Worm (Caenorhabditis elegans) whole organism, young adult: ENCODE measurements around the gene cyp-43A1.
A peak's percentile ranks its signal among the peaks of the same experiment; 100 is the strongest.

Experiments
- C06A6.2 ChIP-seq: fragments of 200-800 bp; sonication (Bioruptor generic); conservative IDR thresholded peaks from 2 replicates; pipeline ENCODE4 v1.3.6; 2022; ENCODE audit warnings: missing genetic modification characterization, missing compliant biosample characterization
- C17E4.6 ChIP-seq: fragments of 200-800 bp; sonication (Bioruptor generic); IDR thresholded peaks from 2 replicates; pipeline ENCODE4 v1.3.6; 2022; ENCODE audit warnings: missing genetic modification reagents, missing genetic modification characterization, missing compliant biosample characterization
- F23B12.7 ChIP-seq: sonication (generic microtip); optimal IDR thresholded peaks from 2 replicates; lab custom pipeline; 2017; ENCODE audit warnings: missing genetic modification characterization, mild to moderate bottlenecking, missing compliant biosample characterization, antibody characterized with exemption, moderate library complexity; ENCODE audit not compliant: insufficient read depth
- F39B2.1 ChIP-seq: fragments of 200-800 bp; sonication (Bioruptor generic); IDR thresholded peaks from 2 replicates; pipeline ENCODE4 v1.3.6; 2022; ENCODE audit warnings: missing genetic modification reagents, missing genetic modification characterization, missing compliant biosample characterization
- F49E8.2 ChIP-seq: sonication (generic microtip); optimal IDR thresholded peaks from 3 replicates; lab custom pipeline; 2017; ENCODE audit warnings: missing genetic modification characterization, mild to moderate bottlenecking, missing compliant biosample characterization, antibody characterized with exemption, moderate library complexity; ENCODE audit not compliant: insufficient read depth
- F52B5.7 ChIP-seq: sonication (generic microtip); optimal IDR thresholded peaks from 2 replicates; lab custom pipeline; 2016; ENCODE audit warnings: mild to moderate bottlenecking, missing genetic modification characterization, missing compliant biosample characterization
- K12H6.12 ChIP-seq: fragments of 200-800 bp; sonication (Bioruptor generic); optimal IDR thresholded peaks from 2 replicates; lab custom pipeline; 2018; ENCODE audit warnings: mild to moderate bottlenecking, missing genetic modification characterization, missing compliant biosample characterization
- Y53G8AR.9 ChIP-seq: fragments of 200-800 bp; sonication (Bioruptor generic); conservative IDR thresholded peaks from 2 replicates; pipeline ENCODE4 v1.3.6; 2022; ENCODE audit warnings: missing genetic modification reagents, missing genetic modification characterization, missing compliant biosample characterization
- Y79H2A.3 ChIP-seq: fragments of 200-800 bp; sonication (Bioruptor generic); conservative IDR thresholded peaks from 2 replicates; pipeline ENCODE4 v1.3.6; 2022; ENCODE audit warnings: missing genetic modification reagents, missing genetic modification characterization, missing compliant biosample characterization
- ZK185.1 ChIP-seq: sonication (generic microtip); optimal IDR thresholded peaks from 2 replicates; lab custom pipeline; 2016; ENCODE audit warnings: mild to moderate bottlenecking, missing genetic modification characterization, missing compliant biosample characterization; ENCODE audit not compliant: poor library complexity, severe bottlenecking
- aptf-3 ChIP-seq: fragments of 200-800 bp; sonication (Bioruptor generic); IDR thresholded peaks from 2 replicates; pipeline ENCODE4 v1.3.6; 2022; ENCODE audit warnings: missing genetic modification characterization, missing compliant biosample characterization
- athp-1 ChIP-seq: sonication (generic microtip); optimal IDR thresholded peaks from 2 replicates; lab custom pipeline; 2017; ENCODE audit warnings: mild to moderate bottlenecking, missing genetic modification characterization, missing compliant biosample characterization
- attf-6 ChIP-seq: fragments of 200-800 bp; sonication (Bioruptor generic); IDR thresholded peaks from 2 replicates; pipeline ENCODE4 v1.3.6; 2022; ENCODE audit warnings: missing genetic modification reagents, missing genetic modification characterization, missing compliant biosample characterization
- bed-1 ChIP-seq: fragments of 200-800 bp; sonication (Bioruptor generic); IDR thresholded peaks from 2 replicates; pipeline ENCODE4 v1.3.6; 2022; ENCODE audit warnings: missing genetic modification reagents, missing genetic modification characterization, missing compliant biosample characterization
- bed-2 ChIP-seq: fragments of 200-800 bp; sonication (Bioruptor generic); IDR thresholded peaks from 2 replicates; pipeline ENCODE4 v1.3.6; 2022; ENCODE audit warnings: missing genetic modification reagents, missing genetic modification characterization, missing compliant biosample characterization
- cebp-1 ChIP-seq, 2 experiments: fragments of 200-800 bp in 1 of 2; sonication (Bioruptor generic) in 1 of 2; sonication (generic microtip) in 1 of 2; IDR thresholded peaks in 1 of 2; optimal IDR thresholded peaks in 1 of 2; 2 replicates each; pipeline versions ENCODE4 v1.3.6 to Lab custom; 2017 to 2022; ENCODE audit warnings: missing compliant biosample characterization in 2 of 2, missing genetic modification characterization in 2 of 2, mild to moderate bottlenecking in 1 of 2, missing genetic modification reagents in 1 of 2, moderate library complexity in 1 of 2
- ceh-27 ChIP-seq: fragments of 200-800 bp; sonication (Bioruptor generic); optimal IDR thresholded peaks from 2 replicates; lab custom pipeline; 2018; ENCODE audit warnings: mild to moderate bottlenecking, missing genetic modification characterization, moderate library complexity, missing compliant biosample characterization
- ceh-58 ChIP-seq: fragments of 200-800 bp; sonication (Bioruptor generic); IDR thresholded peaks from 2 replicates; pipeline ENCODE4 v1.3.6; 2022; ENCODE audit warnings: missing genetic modification characterization, missing compliant biosample characterization
- chd-7 ChIP-seq: sonication (generic microtip); optimal IDR thresholded peaks from 2 replicates; lab custom pipeline; 2016; ENCODE audit warnings: mild to moderate bottlenecking, missing genetic modification characterization, moderate library complexity, missing compliant biosample characterization
- dpff-1 ChIP-seq: sonication (generic microtip); optimal IDR thresholded peaks from 2 replicates; lab custom pipeline; 2017; ENCODE audit warnings: mild to moderate bottlenecking, missing genetic modification characterization, missing compliant biosample characterization
- ekl-4 ChIP-seq: fragments of 200-800 bp; sonication (Bioruptor generic); IDR thresholded peaks from 2 replicates; pipeline ENCODE4 v1.3.6; 2022; ENCODE audit warnings: missing genetic modification reagents, missing genetic modification characterization, missing compliant biosample characterization
- ets-4 ChIP-seq: fragments of 200-800 bp; sonication (Bioruptor generic); optimal IDR thresholded peaks from 2 replicates; lab custom pipeline; 2018; ENCODE audit warnings: mild to moderate bottlenecking, missing genetic modification characterization, missing compliant biosample characterization
- him-1 ChIP-seq: sonication (generic microtip); optimal IDR thresholded peaks from 2 replicates; lab custom pipeline; 2016; ENCODE audit warnings: missing genotype, missing genetic modification reagents, missing genetic modification characterization, missing compliant biosample characterization
- hlh-26 ChIP-seq: fragments of 200-800 bp; sonication (Bioruptor generic); conservative IDR thresholded peaks from 2 replicates; pipeline ENCODE4 v1.3.6; 2022; ENCODE audit warnings: missing genetic modification reagents, missing genetic modification characterization, missing compliant biosample characterization
- let-526 ChIP-seq: fragments of 200-800 bp; sonication (Bioruptor generic); IDR thresholded peaks from 2 replicates; pipeline ENCODE4 v1.3.6; 2022; ENCODE audit warnings: missing genetic modification reagents, missing genetic modification characterization, missing compliant biosample characterization
- lin-54 ChIP-seq: fragments of 200-800 bp; sonication (Bioruptor generic); optimal IDR thresholded peaks from 2 replicates; lab custom pipeline; 2018; ENCODE audit warnings: mild to moderate bottlenecking, missing genetic modification characterization, missing compliant biosample characterization
- madf-10 ChIP-seq: sonication (generic microtip); optimal IDR thresholded peaks from 2 replicates; lab custom pipeline; 2016; ENCODE audit warnings: mild to moderate bottlenecking, missing genetic modification characterization, missing compliant biosample characterization
- madf-8 ChIP-seq: fragments of 200-800 bp; sonication (Bioruptor generic); conservative IDR thresholded peaks from 2 replicates; pipeline ENCODE4 v1.3.6; 2022; ENCODE audit warnings: missing genetic modification reagents, missing genetic modification characterization, missing compliant biosample characterization
- mes-4 ChIP-seq: sonication (generic microtip); optimal IDR thresholded peaks from 2 replicates; lab custom pipeline; 2016; ENCODE audit warnings: missing genotype, missing genetic modification characterization, missing compliant biosample characterization
- mxl-1 ChIP-seq: sonication (generic microtip); optimal IDR thresholded peaks from 2 replicates; lab custom pipeline; 2016; ENCODE audit warnings: missing genetic modification characterization, missing compliant biosample characterization
- nhr-27 ChIP-seq: fragments of 200-800 bp; sonication (Bioruptor generic); optimal IDR thresholded peaks from 2 replicates; lab custom pipeline; 2018; ENCODE audit warnings: mild to moderate bottlenecking, missing genetic modification characterization, moderate library complexity, missing compliant biosample characterization
- rec-8 ChIP-seq, 2 experiments: sonication (generic microtip); optimal IDR thresholded peaks; 2 replicates each; lab custom pipeline; 2016; ENCODE audit warnings: mild to moderate bottlenecking in 2 of 2, missing genetic modification characterization in 2 of 2, missing genetic modification reagents in 2 of 2, missing genotype in 2 of 2, missing biosample characterization in 1 of 2, missing compliant biosample characterization in 1 of 2, moderate library complexity in 1 of 2
- sea-2 ChIP-seq: fragments of 200-800 bp; sonication (Bioruptor generic); IDR thresholded peaks from 2 replicates; pipeline ENCODE4 v1.3.6; 2022; ENCODE audit warnings: missing genetic modification characterization, missing compliant biosample characterization
- snpc-1.3 ChIP-seq: sonication (generic microtip); optimal IDR thresholded peaks from 2 replicates; lab custom pipeline; 2017; ENCODE audit warnings: missing genetic modification characterization, mild to moderate bottlenecking, missing compliant biosample characterization, antibody characterized with exemption, moderate library complexity, missing genotype, missing genetic modification reagents; ENCODE audit not compliant: insufficient read depth
- snpc-3.4 ChIP-seq: sonication (generic microtip); optimal IDR thresholded peaks from 2 replicates; lab custom pipeline; 2017; ENCODE audit warnings: missing genetic modification characterization, mild to moderate bottlenecking, missing compliant biosample characterization, antibody characterized with exemption, moderate library complexity, missing genotype, missing genetic modification reagents
- snpc-4 ChIP-seq, 5 experiments: fragments of 150-350 bp in 1 of 5; sonication (generic microtip) in 4 of 5; optimal IDR thresholded peaks; 2 replicates each; lab custom pipeline; 2014 to 2018; ENCODE audit warnings: missing genetic modification characterization in 5 of 5, missing biosample characterization in 3 of 5, antibody characterized with exemption in 2 of 5, mild to moderate bottlenecking in 2 of 5, missing compliant biosample characterization in 2 of 5, missing genotype in 2 of 5, moderate library complexity in 2 of 5, missing genetic modification reagents in 1 of 5
- somi-1 ChIP-seq: fragments of 200-800 bp; sonication (Bioruptor generic); optimal IDR thresholded peaks from 2 replicates; lab custom pipeline; 2018; ENCODE audit warnings: mild to moderate bottlenecking, missing genetic modification characterization, missing compliant biosample characterization
- sptf-2 ChIP-seq: fragments of 200-800 bp; sonication (Bioruptor generic); optimal IDR thresholded peaks from 2 replicates; lab custom pipeline; 2018; ENCODE audit warnings: mild to moderate bottlenecking, missing genetic modification characterization, missing compliant biosample characterization
- tbx-9 ChIP-seq: sonication (generic microtip); optimal IDR thresholded peaks from 2 replicates; lab custom pipeline; 2016; ENCODE audit warnings: borderline replicate concordance, missing genetic modification characterization, inconsistent platforms, missing compliant biosample characterization
- unc-130 ChIP-seq: sonication (generic microtip); optimal IDR thresholded peaks from 2 replicates; lab custom pipeline; 2016; ENCODE audit warnings: missing genetic modification reagents, missing genetic modification characterization, missing compliant biosample characterization
- unc-62 ChIP-seq: fragments of 150-350 bp; optimal IDR thresholded peaks from 2 replicates; lab custom pipeline; 2014; ENCODE audit warnings: missing biosample characterization, missing genetic modification reagents, missing genetic modification characterization
- xnd-1 ChIP-seq: sonication (generic microtip); optimal IDR thresholded peaks from 2 replicates; lab custom pipeline; 2016; ENCODE audit warnings: missing genotype, missing genetic modification reagents, missing genetic modification characterization, missing compliant biosample characterization
- zim-3 ChIP-seq: sonication (generic microtip); optimal IDR thresholded peaks from 2 replicates; lab custom pipeline; 2017; ENCODE audit warnings: mild to moderate bottlenecking, missing genetic modification characterization, moderate library complexity, missing compliant biosample characterization
- ztf-22 ChIP-seq: fragments of 200-800 bp; sonication (Bioruptor generic); optimal IDR thresholded peaks from 2 replicates; lab custom pipeline; 2018; ENCODE audit warnings: mild to moderate bottlenecking, missing genetic modification characterization, moderate library complexity, missing compliant biosample characterization
- ztf-26 ChIP-seq: sonication (generic microtip); optimal IDR thresholded peaks from 2 replicates; lab custom pipeline; 2017; ENCODE audit warnings: missing genetic modification characterization, missing compliant biosample characterization
- ztf-6 ChIP-seq: fragments of 200-800 bp; sonication (Bioruptor generic); IDR thresholded peaks from 2 replicates; pipeline ENCODE4 v1.3.6; 2022; ENCODE audit warnings: missing genetic modification reagents, missing genetic modification characterization, missing compliant biosample characterization

cyp-43A1 gene

DNA sequence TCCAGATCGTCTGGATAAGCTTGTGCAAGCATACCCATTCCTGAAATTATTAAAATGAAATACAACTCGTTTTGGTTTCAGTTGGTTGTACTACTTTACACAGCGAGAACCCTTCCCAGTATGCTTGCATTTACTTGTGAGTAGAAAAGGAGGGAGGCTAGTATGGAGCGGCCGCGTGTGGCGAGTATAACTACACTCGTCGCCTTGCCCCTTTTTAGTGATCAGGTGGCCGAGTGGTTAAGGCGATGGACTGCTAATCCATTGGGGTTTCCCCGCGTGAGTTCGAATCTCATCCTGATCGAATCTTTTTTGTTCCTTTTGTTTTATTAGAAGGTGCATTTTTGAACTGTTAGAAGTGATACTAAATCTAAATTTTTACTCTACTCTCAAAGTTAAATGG is 6.5 kb upstream of the cyp-43A1 start (continued):
- TF ChIP-seq F49E8.2 (tag; lab: Kevin White, UChicago) (no peak), Y53G8AR.9 (peak; percentile 69; the same call in 1 of the 2 replicates), tbx-9 (tag; lab: Kevin White, UChicago) (no peak), him-1 (tag; lab: Kevin White, UChicago) (peak; percentile 80), mxl-1 (tag; lab: Kevin White, UChicago) (peak; percentile 28), sea-2 (no peak), madf-8 (GFP tag; lab: Robert Waterston, UW) (no peak), lin-54 (GFP tag; lab: Kevin White, UChicago) (peak; percentile 53), somi-1 (peak; percentile 58), C06A6.2 (GFP tag; lab: Robert Waterston, UW) (peak; percentile 63; the same call in 1 of the 2 replicates), ZK185.1 (tag; lab: Kevin White, UChicago) (peak; percentile 81), ztf-26 (tag; lab: Kevin White, UChicago) (peak; percentile 50), snpc-1.3 (tag; lab: Kevin White, UChicago) (no peak), bed-2 (GFP tag; lab: Robert Waterston, UW) (peak; percentile 65; the same call in 1 of the 2 replicates), hlh-26 (GFP tag; lab: Robert Waterston, UW) (no peak), Y79H2A.3 (peak; percentile 56; the same call in 1 of the 2 replicates), F52B5.7 (tag; lab: Kevin White, UChicago) (peak; percentile 85), bed-1 (GFP tag; lab: Robert Waterston, UW) (no peak), ets-4 (GFP tag; lab: Kevin White, UChicago) (no peak), ztf-6 (GFP tag; lab: Robert Waterston, UW) (peak; percentile 83; the same call in 1 of the 2 replicates), ekl-4 (peak; percentile 69), let-526 (GFP tag; lab: Robert Waterston, UW) (no peak), ceh-58 (GFP tag; lab: Robert Waterston, UW) (no peak), C17E4.6 (GFP tag; lab: Robert Waterston, UW) (no peak), snpc-3.4 (peak; percentile 85), madf-10 (tag; lab: Kevin White, UChicago) (peak; percentile 78), mes-4 (tag; lab: Kevin White, UChicago) (peak; percentile 80), zim-3 (tag; lab: Kevin White, UChicago) (peak; percentile 84), ceh-27 (GFP tag; lab: Kevin White, UChicago) (peak; percentile 70), athp-1 (tag; lab: Kevin White, UChicago) (peak; percentile 74), cebp-1 (GFP tag; IDR thresholded peaks at IDR 0.05; lab: Robert Waterston, UW) (no peak), cebp-1 (tag; optimal IDR thresholded peaks at IDR 0.05; lab: Kevin White, UChicago) (no peak), xnd-1 (tag; lab: Kevin White, UChicago) (no peak), chd-7 (tag; lab: Kevin White, UChicago) (peak; percentile 82), sptf-2 (GFP tag; lab: Kevin White, UChicago) (peak; percentile 19), F23B12.7 (tag; lab: Kevin White, UChicago) (peak; percentile 10), snpc-4 (GFP tag; optimal IDR thresholded peaks at IDR 0.05; lab: Kevin White, UChicago) (peak; percentile 71), snpc-4 (tag; optimal IDR thresholded peaks at IDR 0.05; lab: Kevin White, UChicago) (peak in 1 of 4 experiments; percentile 66), ztf-22 (no peak), dpff-1 (tag; lab: Kevin White, UChicago) (no peak), aptf-3 (no peak), unc-130 (GFP tag; lab: Kevin White, UChicago) (peak; percentile 59), F39B2.1 (no peak), unc-62 (no peak), nhr-27 (tag; lab: Kevin White, UChicago) (no peak), rec-8 (tag; optimal IDR thresholded peaks at IDR 0.05; lab: Kevin White, UChicago) (peak; percentile 83 to 88), attf-6 (GFP tag; lab: Robert Waterston, UW) (peak; percentile 41; the same call in 1 of the 2 replicates), K12H6.12 (peak; percentile 14)
